Worm (Caenorhabditis elegans) whole organism, L3 larva: Measurements from ENCODE around the gene T09F5.1.

Experiments
- eor-1 ChIP-seq, 2 experiments: fragments of 150-350 bp; optimal IDR thresholded peaks; 2 replicates each; lab custom pipeline; 2014 to 2018; ENCODE audit warnings: missing biosample characterization in 2 of 2, missing genetic modification characterization in 2 of 2
- fos-1 ChIP-seq: fragments of 150-350 bp; optimal IDR thresholded peaks from 2 replicates; lab custom pipeline; 2014; ENCODE audit warnings: missing biosample characterization, missing genetic modification characterization
- nhr-237 ChIP-seq: fragments of 150-350 bp; optimal IDR thresholded peaks from 2 replicates; lab custom pipeline; 2014; ENCODE audit warnings: missing biosample characterization, missing genetic modification characterization
- nhr-76 ChIP-seq: fragments of 150-350 bp; sonication (generic microtip); optimal IDR thresholded peaks from 5 replicates; lab custom pipeline; 2014; ENCODE audit warnings: missing biosample characterization, missing genetic modification characterization
- snpc-4 ChIP-seq: fragments of 150-350 bp; optimal IDR thresholded peaks from 2 replicates; lab custom pipeline; 2014; ENCODE audit warnings: missing biosample characterization, missing genetic modification characterization
- tbx-2 ChIP-seq: sonication (generic microtip); optimal IDR thresholded peaks from 2 replicates; lab custom pipeline; 2016; ENCODE audit warnings: mild to moderate bottlenecking, missing genetic modification characterization, missing compliant biosample characterization
- ztf-4 ChIP-seq: fragments of 150-350 bp; optimal IDR thresholded peaks from 2 replicates; lab custom pipeline; 2014; ENCODE audit warnings: missing biosample characterization, missing genetic modification characterization

DNA sequence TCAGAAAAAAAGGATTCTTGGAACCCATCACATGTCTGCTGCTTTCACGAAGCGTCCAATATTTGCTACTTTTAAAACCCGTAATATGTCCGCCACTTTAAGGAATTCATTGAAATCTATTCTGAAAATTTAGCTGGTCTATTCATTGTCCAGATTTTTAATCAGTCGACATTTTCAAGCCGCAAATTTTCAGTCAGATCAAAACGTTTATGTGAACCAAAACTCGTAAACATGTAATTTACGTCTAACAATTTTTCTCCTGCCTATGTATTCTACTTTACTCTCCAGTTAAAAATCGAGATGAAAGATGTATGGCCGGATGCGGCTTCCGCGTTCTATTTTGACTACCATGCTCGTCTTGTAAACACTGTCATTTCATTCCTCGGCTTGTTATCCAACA is 49.1 kb downstream of the T09F5.1 start, which contains the start of gene srw-1:
- no peak for TF ChIP-seq ztf-4 (tag; lab: Kevin White, UChicago)
- no peak for TF ChIP-seq tbx-2 (tag; lab: Kevin White, UChicago)
- TF ChIP-seq nhr-237 (tag; lab: Kevin White, UChicago): no peak
- no peak for TF ChIP-seq nhr-76 (tag; lab: Kevin White, UChicago)
- no peak for TF ChIP-seq fos-1
- TF ChIP-seq snpc-4: no peak
- no peak for TF ChIP-seq eor-1 (tag; optimal IDR thresholded peaks at IDR 0.05; lab: Kevin White, UChicago)
